Worm (Caenorhabditis elegans): ENCODE results near the gene coa-4.

The coa-4 gene

DNA sequence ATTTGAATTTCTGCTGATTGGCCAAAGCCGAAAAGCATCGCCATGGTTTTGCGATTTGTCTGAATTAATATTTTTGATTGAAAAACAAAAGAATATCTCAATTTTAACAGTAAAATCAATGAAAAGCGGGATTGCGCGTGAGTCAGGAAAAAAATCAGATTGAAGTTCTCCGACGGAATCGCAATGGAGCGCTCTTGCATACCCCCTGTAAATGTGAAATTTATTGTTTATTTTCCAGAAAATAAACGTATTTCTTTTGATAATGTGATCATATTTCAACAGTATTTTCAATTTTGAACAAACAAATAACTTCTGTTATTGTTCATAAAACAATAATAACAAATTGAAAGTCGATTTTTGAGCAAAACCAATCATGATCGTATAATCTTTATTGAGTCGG, 6.2 kb upstream of the coa-4 start, which contains the start of gene vps-26 (continued):
- TF ChIP-seq spr-3 (GFP tag; optimal IDR thresholded peaks at IDR 0.05) (no peak), mdt-29 (GFP tag; IDR thresholded peaks at IDR 0.05) (no peak), ceh-28 (tag; optimal IDR thresholded peaks at IDR 0.05) (no peak), saeg-2 (GFP tag; IDR thresholded peaks at IDR 0.05) (no peak), hlh-11 (tag; optimal IDR thresholded peaks at IDR 0.05) (no peak), ceh-44 (GFP tag; IDR thresholded peaks at IDR 0.05) (no peak), gei-8 (GFP tag; optimal IDR thresholded peaks at IDR 0.05) (no peak), nhr-237 (tag; optimal IDR thresholded peaks at IDR 0.05) (no peak), nhr-10 (tag; optimal IDR thresholded peaks at IDR 0.05) (no peak), lsy-2 (tag; optimal IDR thresholded peaks at IDR 0.05) (peak in 1 of 2 experiments; percentile 54), cey-2 (tag; optimal IDR thresholded peaks at IDR 0.05; ENCODE audit: borderline replicate concordance, insufficient read depth) (no peak), php-3 (GFP tag; IDR thresholded peaks at IDR 0.05) (no peak), snpc-4 (tag; optimal IDR thresholded peaks at IDR 0.05) (no peak), R02D3.7 (tag; optimal IDR thresholded peaks at IDR 0.05) (no peak), duxl-1 (tag; optimal IDR thresholded peaks at IDR 0.05; ENCODE audit: poor library complexity) (no peak), nhr-102 (tag; optimal IDR thresholded peaks at IDR 0.05) (no peak), aly-2 (tag; optimal IDR thresholded peaks at IDR 0.05) (no peak), egl-27 (tag; optimal IDR thresholded peaks at IDR 0.05) (no peak), nhr-11 (tag; optimal IDR thresholded peaks at IDR 0.05) (no peak), dve-1 (tag; optimal IDR thresholded peaks at IDR 0.05; ENCODE audit: insufficient read depth) (peak; percentile 52), mdl-1 (tag; optimal IDR thresholded peaks at IDR 0.05) (no peak), mep-1 (tag; optimal IDR thresholded peaks at IDR 0.05) (peak; percentile 14), nhr-28 (tag; optimal IDR thresholded peaks at IDR 0.05) (peak; percentile 15)

DNA sequence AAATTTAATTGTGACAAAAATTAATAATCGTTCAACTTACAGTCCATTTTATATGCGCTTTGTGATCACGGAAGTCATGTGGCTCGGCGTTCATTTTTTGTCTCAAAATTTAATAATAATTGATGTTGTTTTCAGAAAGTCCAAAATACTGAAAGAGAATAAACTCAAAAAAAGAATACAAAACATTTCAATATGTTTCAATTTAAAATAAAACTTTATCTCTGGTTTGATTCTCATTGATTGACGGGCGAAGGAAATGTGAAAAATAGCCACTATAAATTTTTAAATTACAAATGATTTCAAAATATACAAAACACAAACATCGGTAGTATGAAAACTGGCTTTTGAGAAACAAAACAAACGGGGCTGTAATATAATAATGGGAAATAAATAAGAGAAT, 3.8 kb upstream of the coa-4 start, which contains the start of gene T20D3.6:
Gene T20D3.6, minus strand, starts transcription at position 101 of the 400 bp plus-strand sequence.
- no peak for TF ChIP-seq daf-16 (GFP tag; optimal IDR thresholded peaks at IDR 0.05)
- TF ChIP-seq daf-16 (tag; optimal IDR thresholded peaks at IDR 0.05), result peak; percentile 17
- TF ChIP-seq zip-11 (GFP tag; IDR thresholded peaks at IDR 0.05), result no peak
- TF ChIP-seq T20F7.1 (GFP tag; optimal IDR thresholded peaks at IDR 0.05), result peak; percentile 28

DNA sequence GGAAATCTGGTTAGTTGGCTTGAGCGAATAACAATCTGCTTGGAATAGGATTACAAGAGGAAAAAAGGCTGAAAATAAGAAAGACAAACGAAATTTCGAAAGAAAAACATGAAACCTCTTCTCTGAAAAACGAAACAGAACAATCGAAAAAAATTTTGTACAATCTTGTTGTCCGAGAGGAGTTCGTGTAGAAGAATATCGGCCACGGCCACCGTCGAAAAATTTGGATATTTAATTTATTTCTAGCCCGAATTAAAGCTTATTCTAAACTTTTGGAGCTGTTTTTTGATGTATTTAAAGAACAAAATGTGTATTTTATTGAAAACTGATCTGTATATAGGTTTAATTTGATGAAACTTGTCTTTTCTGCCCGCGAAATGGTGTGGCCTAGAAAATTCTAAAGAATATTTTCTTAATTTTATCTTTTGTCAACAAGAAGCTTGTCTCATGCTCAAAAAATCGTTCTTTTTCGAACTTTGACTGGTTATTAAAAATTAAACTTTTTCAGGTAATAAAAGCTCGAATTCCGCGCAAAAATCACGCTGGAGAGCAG, 1.2 kb upstream of the coa-4 start, which contains the start of gene T20D3.5:
Gene T20D3.5, plus strand, starts transcription at position 503 of the 553 bp plus-strand sequence.
- peak; percentile 66 for TF ChIP-seq mes-2 (tag; optimal IDR thresholded peaks at IDR 0.05; ENCODE audit: poor library complexity, severe bottlenecking)
- TF ChIP-seq nhr-76 (tag; optimal IDR thresholded peaks at IDR 0.05), result no peak
- TF ChIP-seq unc-130 (GFP tag; optimal IDR thresholded peaks at IDR 0.05), result peak; percentile 67
- no peak for TF ChIP-seq spr-1 (tag; optimal IDR thresholded peaks at IDR 0.05)

DNA sequence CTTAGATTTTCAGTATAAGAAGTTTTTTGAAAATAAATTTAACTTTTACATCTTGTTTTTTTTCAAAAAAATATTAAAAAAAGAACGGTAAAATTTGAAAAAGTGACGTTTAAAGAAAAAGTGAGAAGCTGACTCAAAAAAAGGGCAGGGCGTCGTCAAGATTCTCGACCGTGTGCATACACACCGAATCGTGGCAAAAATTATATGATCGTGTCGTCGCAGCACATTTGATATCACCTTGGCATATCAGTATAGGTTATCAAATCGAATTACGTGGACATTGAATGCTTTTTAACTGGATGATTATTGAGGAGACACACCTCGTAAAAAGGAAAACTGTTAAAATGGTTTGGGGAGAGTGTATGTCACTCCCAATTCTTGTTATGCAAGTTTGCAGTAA, 2.4 kb downstream of the coa-4 start:
- TF ChIP-seq R02D3.7 (tag; optimal IDR thresholded peaks at IDR 0.05) (no peak), jun-1 (tag; optimal IDR thresholded peaks at IDR 0.05) (no peak), T20F7.1 (GFP tag; optimal IDR thresholded peaks at IDR 0.05) (peak; percentile 29), T26A8.4 (GFP tag; IDR thresholded peaks at IDR 0.05) (no peak), arid-1 (GFP tag; conservative IDR thresholded peaks at IDR 0.05) (no peak), mep-1 (tag; optimal IDR thresholded peaks at IDR 0.05) (peak; percentile 21), unc-130 (GFP tag; optimal IDR thresholded peaks at IDR 0.05) (no peak), nhr-10 (tag; optimal IDR thresholded peaks at IDR 0.05) (no peak), ceh-20 (GFP tag; IDR thresholded peaks at IDR 0.05) (no peak), D1046.2 (GFP tag; IDR thresholded peaks at IDR 0.05) (no peak), F49E8.2 (tag; optimal IDR thresholded peaks at IDR 0.05; ENCODE audit: borderline replicate concordance) (no peak), mxl-3 (GFP tag; optimal IDR thresholded peaks at IDR 0.05) (peak; percentile 53), nhr-77 (tag; optimal IDR thresholded peaks at IDR 0.05) (peak; percentile 82), spr-1 (tag; optimal IDR thresholded peaks at IDR 0.05) (no peak), nhr-41 (GFP tag; IDR thresholded peaks at IDR 0.05) (0 out of 2 replicates have a peak, but pooled peaks have one; percentile 40), dmd-6 (GFP tag; IDR thresholded peaks at IDR 0.05) (peak; percentile 80), dve-1 (tag; optimal IDR thresholded peaks at IDR 0.05; ENCODE audit: insufficient read depth) (peak; percentile 73), tra-1 (GFP tag; IDR thresholded peaks at IDR 0.05) (no peak), sdz-12 (GFP tag; optimal IDR thresholded peaks at IDR 0.05) (no peak), hlh-30 (tag; optimal IDR thresholded peaks at IDR 0.05; ENCODE audit: insufficient read depth) (peak; percentile 5), nhr-76 (tag; optimal IDR thresholded peaks at IDR 0.05) (no peak), F44E2.7 (GFP tag; IDR thresholded peaks at IDR 0.05) (no peak), nhr-102 (tag; optimal IDR thresholded peaks at IDR 0.05) (peak; percentile 24)

All from whole organism, L4 larva.